Fruit fly (Drosophila melanogaster): ENCODE results near the gene aly.

Gene aly

DNA sequence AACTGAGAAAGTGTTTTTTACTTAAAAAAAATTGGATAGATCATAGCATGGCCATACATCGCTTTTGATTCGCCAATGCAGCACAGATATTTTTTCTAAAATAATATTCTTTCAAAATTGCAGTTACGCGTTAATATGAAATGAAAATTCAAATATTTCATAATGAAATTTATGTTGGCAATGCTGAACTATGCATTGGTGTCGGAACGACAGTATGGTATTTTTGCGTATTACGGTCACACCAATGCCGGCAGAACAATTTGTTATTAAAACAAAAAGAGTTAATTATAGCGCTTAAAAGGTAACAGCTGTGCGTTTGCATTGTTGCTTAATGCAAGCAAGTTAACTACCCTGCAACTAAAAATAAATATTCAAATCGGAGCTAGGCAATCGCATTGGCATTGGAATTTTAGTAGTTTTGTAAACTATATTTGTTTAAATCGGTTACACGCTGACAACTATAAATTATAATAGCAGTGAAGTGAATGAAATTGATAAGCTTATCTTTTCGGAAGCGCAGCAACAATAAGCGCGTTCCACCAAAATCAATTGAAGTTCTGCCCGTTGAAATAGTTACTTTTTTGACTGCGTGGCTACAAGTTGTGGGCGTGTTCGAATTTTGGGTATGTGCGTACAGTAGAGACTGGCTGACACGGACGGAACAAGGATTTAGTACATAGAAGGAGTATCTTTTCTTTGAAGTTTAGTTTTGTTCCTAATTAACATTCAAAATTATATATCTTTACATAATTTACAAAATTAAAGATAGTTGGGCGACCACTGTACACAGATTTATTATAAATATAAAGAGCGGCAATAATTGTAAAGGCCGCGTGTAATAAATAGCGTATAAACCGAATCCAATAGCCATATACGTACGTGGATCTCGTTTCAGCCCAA, 16.1 kb upstream of the aly start, which contains the start of gene Prx4 (continued):
- TF ChIP-seq CG16813 (GFP tag; IDR thresholded peaks at IDR 0.05; ENCODE audit: partially characterized antibody) (no peak), Sox102F (GFP tag; optimal IDR thresholded peaks at IDR 0.05) (peak; percentile 74), Dfd (GFP tag; optimal IDR thresholded peaks at IDR 0.05) (no peak), ems (GFP tag; optimal IDR thresholded peaks at IDR 0.05) (peak; percentile 51), CG6683 (GFP tag; optimal IDR thresholded peaks at IDR 0.05) (peak; percentile 48), CG9609 (GFP tag; optimal IDR thresholded peaks at IDR 0.05) (no peak), knrl (GFP tag; IDR thresholded peaks at IDR 0.05; ENCODE audit: partially characterized antibody) (no peak), otp (GFP tag; IDR thresholded peaks at IDR 0.05) (peak; percentile 59; the same call in 1 of the 3 replicates), maf-S (GFP tag; optimal IDR thresholded peaks at IDR 0.05) (no peak), CG1647 (GFP tag; optimal IDR thresholded peaks at IDR 0.05) (no peak), CG12155 (GFP tag; optimal IDR thresholded peaks at IDR 0.05) (peak; percentile 66), sob (GFP tag; IDR thresholded peaks at IDR 0.05) (peak; percentile 73), CG31388 (GFP tag; optimal IDR thresholded peaks at IDR 0.05) (no peak), CG2202 (tag; optimal IDR thresholded peaks at IDR 0.05) (peak; percentile 53), Taf1 (GFP tag; IDR thresholded peaks at IDR 0.05) (peak; percentile 62), ash1 (GFP tag; optimal IDR thresholded peaks at IDR 0.05) (no peak), h (optimal IDR thresholded peaks at IDR 0.05) (no peak), CG12299 (tag; optimal IDR thresholded peaks at IDR 0.05) (peak; percentile 42), CG7987 (GFP tag; optimal IDR thresholded peaks at IDR 0.05) (no peak), CG30020 (tag; optimal IDR thresholded peaks at IDR 0.05) (no peak), Rx (GFP tag; IDR thresholded peaks at IDR 0.05) (no peak), BtbVII (GFP tag; optimal IDR thresholded peaks at IDR 0.05) (peak; percentile 66), Fer3 (tag; optimal IDR thresholded peaks at IDR 0.05) (peak; percentile 81), CG1024 (GFP tag; IDR thresholded peaks at IDR 0.05) (peak; percentile 60; the same call in 1 of the 2 replicates), Opbp (GFP tag; IDR thresholded peaks at IDR 0.05; ENCODE audit: partially characterized antibody) (no peak), ind (GFP tag; optimal IDR thresholded peaks at IDR 0.05) (peak; percentile 59), toy (GFP tag; IDR thresholded peaks at IDR 0.05) (no peak), zen (tag; optimal IDR thresholded peaks at IDR 0.05) (peak; percentile 20), BEAF-32 (GFP tag; optimal IDR thresholded peaks at IDR 0.05) (peak; percentile 9), dmrt99B (tag; optimal IDR thresholded peaks at IDR 0.05) (peak; percentile 87), sisA (GFP tag; IDR thresholded peaks at IDR 0.05) (peak; percentile 86), Aef1 (GFP tag; IDR thresholded peaks at IDR 0.05) (peak; percentile 76), CG18599 (GFP tag; optimal IDR thresholded peaks at IDR 0.05) (peak; percentile 81), ara (GFP tag; IDR thresholded peaks at IDR 0.05) (peak; percentile 60; the same call in 1 of the 2 replicates), CG9437 (GFP tag; optimal IDR thresholded peaks at IDR 0.05) (peak; percentile 31), CG16863 (GFP tag; optimal IDR thresholded peaks at IDR 0.05) (no peak), gcm (GFP tag; optimal IDR thresholded peaks at IDR 0.05) (peak; percentile 50), HLH54F (GFP tag; optimal IDR thresholded peaks at IDR 0.05) (peak; percentile 33), crol (GFP tag; IDR thresholded peaks at IDR 0.05) (no peak), CG8281 (tag; optimal IDR thresholded peaks at IDR 0.05) (peak; percentile 47), Mad (GFP tag; optimal IDR thresholded peaks at IDR 0.05) (peak; percentile 28), CG9876 (GFP tag; optimal IDR thresholded peaks at IDR 0.05) (no peak), CG12942 (GFP tag; optimal IDR thresholded peaks at IDR 0.05) (peak; percentile 30), CG6765 (GFP tag; optimal IDR thresholded peaks at IDR 0.05) (no peak), ham (GFP tag; IDR thresholded peaks at IDR 0.05) (0 out of 2 replicates have a peak, but pooled peaks have one; percentile 14), Hr3 (GFP tag; optimal IDR thresholded peaks at IDR 0.05) (peak; percentile 57), ttk (GFP tag; IDR thresholded peaks at IDR 0.05) (peak; percentile 71), Dref (GFP tag; IDR thresholded peaks at IDR 0.05) (no peak), klu (GFP tag; IDR thresholded peaks at IDR 0.05) (no peak)

Measured in whole organism, embryonic.